Worm (Caenorhabditis elegans) whole organism, L1 larva: Measurements from ENCODE around the gene clc-11.

ENCODE experiments used
- alr-1 ChIP-seq: fragments of 200-800 bp; sonication (Bioruptor generic); optimal IDR thresholded peaks from 2 replicates; lab custom pipeline; 2018; ENCODE audit warnings: borderline replicate concordance, mild to moderate bottlenecking, missing genetic modification characterization, missing compliant biosample characterization
- nhr-11 ChIP-seq: fragments of 150-350 bp; optimal IDR thresholded peaks from 2 replicates; lab custom pipeline; 2014; ENCODE audit warnings: missing biosample characterization, missing genetic modification characterization
- nhr-12 ChIP-seq: sonication (generic microtip); optimal IDR thresholded peaks from 2 replicates; lab custom pipeline; 2017; ENCODE audit warnings: missing biosample characterization, missing genetic modification characterization
- nhr-76 ChIP-seq: sonication (generic microtip); optimal IDR thresholded peaks from 2 replicates; lab custom pipeline; 2017; ENCODE audit warnings: missing biosample characterization, missing genetic modification characterization
- pag-3 ChIP-seq: sonication (generic microtip); optimal IDR thresholded peaks from 2 replicates; lab custom pipeline; 2017; ENCODE audit warnings: missing genetic modification characterization, mild to moderate bottlenecking, missing compliant biosample characterization, antibody characterized with exemption, borderline replicate concordance; ENCODE audit not compliant: insufficient read depth
- unc-62 ChIP-seq: fragments of 150-350 bp; optimal IDR thresholded peaks from 2 replicates; lab custom pipeline; 2014; ENCODE audit warnings: missing biosample characterization, missing genetic modification reagents, missing genetic modification characterization

ce11 chrV:16171721-16172120, 32.3 kb upstream of the clc-11 start, which contains the start of gene K05D4.9:
- no peak for TF ChIP-seq alr-1 (tag; lab: Kevin White, UChicago)
- no peak for TF ChIP-seq pag-3
- TF ChIP-seq nhr-12 (tag; lab: Kevin White, UChicago) = no peak
- TF ChIP-seq nhr-76 (tag; lab: Kevin White, UChicago) = no peak
- TF ChIP-seq unc-62 (GFP tag; lab: Kevin White, UChicago) = no peak
- TF ChIP-seq nhr-11 (tag; lab: Kevin White, UChicago) = no peak
